Fruit fly (Drosophila melanogaster) whole organism, embryonic: ENCODE results near the gene Mfap1.
A peak's percentile ranks its signal among the peaks of the same experiment; 100 is the strongest.

Experiments used
- Bteb2 ChIP-seq: fragments of 200-800 bp; sonication (Bioruptor generic); optimal IDR thresholded peaks from 2 replicates; lab custom pipeline; 2016; ENCODE audit warnings: missing biosample characterization, missing genetic modification characterization
- CG10366 ChIP-seq: fragments of 200-800 bp; sonication (Bioruptor generic); IDR thresholded peaks from 2 replicates; pipeline ENCODE4 v1.3.6; 2022; ENCODE audit warnings: missing biosample characterization, missing genetic modification characterization
- CG10431 ChIP-seq: fragments of 200-800 bp; sonication (Bioruptor generic); optimal IDR thresholded peaks from 3 replicates; lab custom pipeline; 2018; ENCODE audit warnings: missing biosample characterization, mild to moderate bottlenecking, missing genetic modification characterization
- CG12071 ChIP-seq: fragments of 200-800 bp; sonication (Bioruptor generic); optimal IDR thresholded peaks from 3 replicates; lab custom pipeline; 2018; ENCODE audit warnings: missing biosample characterization, mild to moderate bottlenecking, missing genetic modification characterization
- CG12299 ChIP-seq: fragments of 200-800 bp; sonication (Bioruptor generic); optimal IDR thresholded peaks from 2 replicates; lab custom pipeline; 2018; ENCODE audit warnings: missing biosample characterization, mild to moderate bottlenecking, missing genetic modification characterization
- CG1233 ChIP-seq: fragments of 200-800 bp; sonication (Bioruptor generic); optimal IDR thresholded peaks from 4 replicates; lab custom pipeline; 2018; ENCODE audit warnings: missing biosample characterization, mild to moderate bottlenecking, missing genetic modification characterization
- CG15514 ChIP-seq: fragments of 200-800 bp; sonication (Bioruptor generic); optimal IDR thresholded peaks from 3 replicates; lab custom pipeline; 2017; ENCODE audit warnings: missing biosample characterization, missing genetic modification characterization, mild to moderate bottlenecking, moderate library complexity, missing genetic modification reagents
- CG1602 ChIP-seq: fragments of 200-800 bp; sonication (Bioruptor generic); optimal IDR thresholded peaks from 3 replicates; lab custom pipeline; 2016; ENCODE audit warnings: missing biosample characterization, missing genetic modification characterization
- CG16815 ChIP-seq: fragments of 200-800 bp; sonication (Bioruptor generic); optimal IDR thresholded peaks from 3 replicates; lab custom pipeline; 2017; ENCODE audit warnings: missing biosample characterization, mild to moderate bottlenecking, missing genetic modification characterization
- CG17802 ChIP-seq: fragments of 200-800 bp; sonication (Bioruptor generic); optimal IDR thresholded peaks from 2 replicates; lab custom pipeline; 2018; ENCODE audit warnings: missing biosample characterization, mild to moderate bottlenecking, missing genetic modification characterization, moderate library complexity
- CG1792 ChIP-seq: fragments of 200-800 bp; sonication (Bioruptor generic); optimal IDR thresholded peaks from 2 replicates; lab custom pipeline; 2016; ENCODE audit warnings: missing biosample characterization, missing genetic modification characterization
- CG18619 ChIP-seq: fragments of 200-800 bp; sonication (Bioruptor generic); optimal IDR thresholded peaks from 3 replicates; lab custom pipeline; 2017; ENCODE audit warnings: missing biosample characterization, mild to moderate bottlenecking, missing genetic modification characterization
- CG30403 ChIP-seq: fragments of 200-800 bp; sonication (Bioruptor generic); optimal IDR thresholded peaks from 3 replicates; lab custom pipeline; 2016; ENCODE audit warnings: missing biosample characterization, missing genetic modification characterization
- CG4730 ChIP-seq: fragments of 200-800 bp; sonication (Bioruptor generic); IDR thresholded peaks from 2 replicates; pipeline ENCODE4 v1.3.6; 2022; ENCODE audit warnings: missing biosample characterization, missing genetic modification characterization
- CG9437 ChIP-seq: fragments of 200-800 bp; sonication (Bioruptor generic); optimal IDR thresholded peaks from 2 replicates; lab custom pipeline; 2018; ENCODE audit warnings: missing biosample characterization, mild to moderate bottlenecking, missing genetic modification characterization
- CG9797 ChIP-seq: fragments of 200-800 bp; sonication (Bioruptor generic); optimal IDR thresholded peaks from 3 replicates; lab custom pipeline; 2018; ENCODE audit warnings: missing biosample characterization, mild to moderate bottlenecking, missing genetic modification characterization
- CG9817 ChIP-seq: fragments of 200-800 bp; sonication (Bioruptor generic); optimal IDR thresholded peaks from 2 replicates; lab custom pipeline; 2018; ENCODE audit warnings: missing biosample characterization, mild to moderate bottlenecking, missing genetic modification characterization, moderate library complexity
- Dek ChIP-seq: fragments of 200-800 bp; sonication (Bioruptor generic); optimal IDR thresholded peaks from 3 replicates; lab custom pipeline; 2019; ENCODE audit warnings: missing biosample characterization, mild to moderate bottlenecking, missing genetic modification characterization, moderate library complexity
- Dp ChIP-seq: fragments of 200-800 bp; sonication (Bioruptor generic); optimal IDR thresholded peaks from 2 replicates; lab custom pipeline; 2018; ENCODE audit warnings: missing biosample characterization, mild to moderate bottlenecking, missing genetic modification characterization, moderate library complexity
- E2f1 ChIP-seq: fragments of 200-800 bp; sonication (Bioruptor generic); IDR thresholded peaks from 2 replicates; pipeline ENCODE4 v1.3.6; 2022; ENCODE audit warnings: missing biosample characterization, missing genetic modification characterization
- Eip74EF ChIP-seq, 2 experiments: fragments of 200-800 bp in 1 of 2; fragments of >200 bp in 1 of 2; sonication (Bioruptor generic) in 1 of 2; optimal IDR thresholded peaks; 2 replicates each; lab custom pipeline; 2017 to 2019; ENCODE audit warnings: missing biosample characterization in 2 of 2, missing genetic modification characterization in 2 of 2, mild to moderate bottlenecking in 1 of 2, moderate library complexity in 1 of 2
- Ets97D ChIP-seq: fragments of 200-800 bp; sonication (Bioruptor generic); optimal IDR thresholded peaks from 3 replicates; lab custom pipeline; 2016; ENCODE audit warnings: missing biosample characterization, missing genetic modification characterization
- HLH54F ChIP-seq: fragments of 200-800 bp; sonication (Bioruptor generic); optimal IDR thresholded peaks from 3 replicates; lab custom pipeline; 2016; ENCODE audit warnings: missing biosample characterization, missing genetic modification characterization
- Hr51 ChIP-seq, 2 experiments: fragments of 200-800 bp; sonication (Bioruptor generic); optimal IDR thresholded peaks; 2 replicates in 1 of 2; 3 replicates in 1 of 2; lab custom pipeline; 2016 to 2018; ENCODE audit warnings: missing biosample characterization in 2 of 2, missing genetic modification characterization in 2 of 2, mild to moderate bottlenecking in 1 of 2, moderate library complexity in 1 of 2
- Oaz ChIP-seq: fragments of 200-800 bp; sonication (Bioruptor generic); IDR thresholded peaks from 2 replicates; pipeline ENCODE4 v1.3.6; 2022; ENCODE audit warnings: missing biosample characterization, missing genetic modification characterization
- Oli ChIP-seq: fragments of 200-800 bp; sonication (Bioruptor generic); optimal IDR thresholded peaks from 2 replicates; lab custom pipeline; 2018; ENCODE audit warnings: missing biosample characterization, mild to moderate bottlenecking, missing genetic modification characterization, moderate library complexity
- Rx ChIP-seq: fragments of 200-800 bp; sonication (Bioruptor generic); IDR thresholded peaks from 2 replicates; pipeline ENCODE4 v1.3.6; 2022; ENCODE audit warnings: missing biosample characterization, missing genetic modification characterization
- Side ChIP-seq: fragments of 200-800 bp; sonication (Bioruptor generic); optimal IDR thresholded peaks from 2 replicates; lab custom pipeline; 2016; ENCODE audit warnings: missing biosample characterization, missing genetic modification characterization
- Usf ChIP-seq: fragments of 200-800 bp; sonication (Bioruptor generic); optimal IDR thresholded peaks from 2 replicates; lab custom pipeline; 2017; ENCODE audit warnings: missing genotype, missing biosample characterization, missing genetic modification characterization
- aop ChIP-seq: fragments of 200-800 bp; sonication (Bioruptor generic); IDR thresholded peaks from 2 replicates; pipeline ENCODE4 v1.3.6; 2022; ENCODE audit warnings: missing biosample characterization, missing genetic modification characterization
- cato ChIP-seq: fragments of 200-800 bp; sonication (Bioruptor generic); optimal IDR thresholded peaks from 2 replicates; lab custom pipeline; 2016; ENCODE audit warnings: missing biosample characterization, missing genetic modification characterization, borderline replicate concordance
- caup ChIP-seq: fragments of 200-800 bp; sonication (Bioruptor generic); optimal IDR thresholded peaks from 3 replicates; lab custom pipeline; 2017; ENCODE audit warnings: missing biosample characterization, mild to moderate bottlenecking, missing genetic modification characterization, moderate library complexity; ENCODE audit not compliant: severe bottlenecking
- crol ChIP-seq: fragments of 200-800 bp; sonication (Bioruptor generic); IDR thresholded peaks from 2 replicates; pipeline ENCODE4 v1.3.6; 2022; ENCODE audit warnings: missing biosample characterization, missing genetic modification characterization
- exex ChIP-seq: fragments of 200-800 bp; sonication (Bioruptor generic); optimal IDR thresholded peaks from 4 replicates; lab custom pipeline; 2018; ENCODE audit warnings: missing biosample characterization, mild to moderate bottlenecking, missing genetic modification characterization, moderate library complexity
- gsb ChIP-seq: fragments of 200-800 bp; sonication (Bioruptor generic); IDR thresholded peaks from 2 replicates; pipeline ENCODE4 v1.3.6; 2022; ENCODE audit warnings: missing biosample characterization, missing genetic modification characterization
- gt ChIP-seq: fragments of 200-800 bp; sonication (Bioruptor generic); IDR thresholded peaks from 2 replicates; pipeline ENCODE4 v1.3.6; 2022; ENCODE audit warnings: missing biosample characterization, missing genetic modification characterization
- ind ChIP-seq: fragments of 200-800 bp; sonication (Bioruptor generic); optimal IDR thresholded peaks from 3 replicates; lab custom pipeline; 2016; ENCODE audit warnings: missing biosample characterization, missing genetic modification characterization
- jing ChIP-seq: fragments of 200-800 bp; sonication (Bioruptor generic); optimal IDR thresholded peaks from 2 replicates; lab custom pipeline; 2018; ENCODE audit warnings: missing biosample characterization, mild to moderate bottlenecking, missing genetic modification characterization
- lov ChIP-seq, 2 experiments: fragments of 200-800 bp in 1 of 2; fragments of >200 bp in 1 of 2; sonication (Bioruptor generic) in 1 of 2; IDR thresholded peaks in 1 of 2; optimal IDR thresholded peaks in 1 of 2; 2 replicates in 1 of 2; 3 replicates in 1 of 2; pipeline versions ENCODE4 v1.3.6 to Lab custom; 2017 to 2022; ENCODE audit warnings: missing biosample characterization in 1 of 2, missing genetic modification characterization in 1 of 2
- pan ChIP-seq, 4 experiments: fragments of >200 bp in 3 of 4; fragments of 200-800 bp in 1 of 4; sonication (Bioruptor generic) in 1 of 4; optimal IDR thresholded peaks in 3 of 4; IDR thresholded peaks in 1 of 4; 2 replicates each; pipeline versions ENCODE4 v1.3.6 to Lab custom; 2017 to 2022; ENCODE audit warnings: missing biosample characterization in 2 of 4, missing genetic modification characterization in 2 of 4, mixed read lengths in 1 of 4
- peb ChIP-seq: fragments of 200-800 bp; sonication (Bioruptor generic); IDR thresholded peaks from 2 replicates; pipeline ENCODE4 v1.3.6; 2022; ENCODE audit warnings: missing biosample characterization, missing genetic modification characterization
- row ChIP-seq: fragments of 200-800 bp; sonication (Bioruptor generic); IDR thresholded peaks from 3 replicates; pipeline ENCODE4 v1.3.6; 2022; ENCODE audit warnings: missing biosample characterization, missing genetic modification characterization
- shn ChIP-seq: fragments of 200-800 bp; sonication (Bioruptor generic); optimal IDR thresholded peaks from 3 replicates; lab custom pipeline; 2016; ENCODE audit warnings: missing biosample characterization, missing genetic modification characterization
- sisA ChIP-seq: fragments of 200-800 bp; sonication (Bioruptor generic); IDR thresholded peaks from 2 replicates; pipeline ENCODE4 v1.3.6; 2022; ENCODE audit warnings: missing biosample characterization, missing genetic modification characterization
- tna ChIP-seq: fragments of 200-800 bp; sonication (Bioruptor generic); IDR thresholded peaks from 2 replicates; pipeline ENCODE4 v1.3.6; 2022; ENCODE audit warnings: missing biosample characterization, missing genetic modification characterization; ENCODE audit not compliant: partially characterized antibody
- ttk ChIP-seq: fragments of 200-800 bp; sonication (Bioruptor generic); IDR thresholded peaks from 2 replicates; pipeline ENCODE4 v2.1.2; 2022; ENCODE audit warnings: missing biosample characterization, missing genetic modification characterization
- vvl ChIP-seq: fragments of 200-800 bp; sonication (Bioruptor generic); IDR thresholded peaks from 2 replicates; pipeline ENCODE4 v1.3.6; 2022; ENCODE audit warnings: missing biosample characterization, missing genetic modification characterization
- wor ChIP-seq: fragments of 200-800 bp; sonication (Bioruptor generic); IDR thresholded peaks from 2 replicates; pipeline ENCODE4 v1.3.6; 2022; ENCODE audit warnings: missing biosample characterization, missing genetic modification characterization
- zfh2 ChIP-seq: fragments of 200-800 bp; sonication (Bioruptor generic); optimal IDR thresholded peaks from 2 replicates; lab custom pipeline; 2016; ENCODE audit warnings: missing biosample characterization, missing genetic modification characterization

Mfap1 gene

dm6 chr3L:1962964-1963363 is 22.1 kb downstream of the Mfap1 start, which contains the start of gene SCOT (continued):
- no peak for TF ChIP-seq CG15514 (GFP tag; lab: Kevin White, UChicago)
- peak; percentile 77 for TF ChIP-seq sisA (GFP tag; lab: Robert Waterston, UW)
- TF ChIP-seq CG12299 (tag; lab: Kevin White, UChicago) = no peak
- TF ChIP-seq gt = peak; percentile 27; the same call in 1 of the 2 replicates
- peak; percentile 51 for TF ChIP-seq CG17802 (tag; lab: Kevin White, UChicago)
- peak in 1 of 2 experiments; percentile 42 for TF ChIP-seq Hr51 (GFP tag; optimal IDR thresholded peaks at IDR 0.05; lab: Kevin White, UChicago)
- no peak for TF ChIP-seq lov (optimal IDR thresholded peaks at IDR 0.05; lab: Kevin White, UChicago)
- 0 out of 3 replicates have a peak, but pooled peaks have one; percentile 65 for TF ChIP-seq lov (GFP tag; IDR thresholded peaks at IDR 0.05; lab: Robert Waterston, UW)
- TF ChIP-seq Bteb2 (GFP tag; lab: Kevin White, UChicago) = no peak
- TF ChIP-seq shn (GFP tag; lab: Kevin White, UChicago) = peak; percentile 48
- TF ChIP-seq Side (GFP tag; lab: Kevin White, UChicago) = peak; percentile 43
- TF ChIP-seq vvl (GFP tag; lab: Robert Waterston, UW) = peak; percentile 91
- peak; percentile 69 for TF ChIP-seq Rx (GFP tag; lab: Robert Waterston, UW)
- peak; percentile 85 for TF ChIP-seq row
- TF ChIP-seq caup (GFP tag; lab: Kevin White, UChicago) = no peak
- TF ChIP-seq Oli (tag; lab: Kevin White, UChicago) = peak; percentile 81
- peak; percentile 17; the same call in 1 of the 2 replicates for TF ChIP-seq crol (GFP tag; lab: Robert Waterston, UW)
- TF ChIP-seq Dp (GFP tag; lab: Kevin White, UChicago) = no peak
- TF ChIP-seq Dek = no peak
- no peak for TF ChIP-seq pan (optimal IDR thresholded peaks at IDR 0.05; lab: Kevin White, UChicago)
- peak in 1 of 2 experiments; percentile 89 for TF ChIP-seq pan (GFP tag; optimal IDR thresholded peaks at IDR 0.05 in 1 of 2, IDR thresholded peaks at IDR 0.05 in 1 of 2)
- no peak for TF ChIP-seq CG10431
- TF ChIP-seq cato (GFP tag; lab: Kevin White, UChicago) = peak; percentile 44
- peak; percentile 80 for TF ChIP-seq CG10366 (GFP tag; lab: Robert Waterston, UW)
- peak; percentile 72 for TF ChIP-seq CG4730 (GFP tag; lab: Robert Waterston, UW)
- TF ChIP-seq CG9817 (tag; lab: Kevin White, UChicago) = peak; percentile 52
- peak; percentile 18 for TF ChIP-seq CG18619 (GFP tag; lab: Kevin White, UChicago)
- TF ChIP-seq CG1792 (GFP tag; lab: Kevin White, UChicago) = no peak
- no peak for TF ChIP-seq CG1233 (GFP tag; lab: Kevin White, UChicago)
- no peak for TF ChIP-seq Eip74EF (GFP tag; optimal IDR thresholded peaks at IDR 0.05; lab: Kevin White, UChicago)
- peak; percentile 63 for TF ChIP-seq CG1602 (GFP tag; lab: Kevin White, UChicago)
- no peak for TF ChIP-seq tna (GFP tag; lab: Robert Waterston, UW)
- peak; percentile 45 for TF ChIP-seq CG12071
- TF ChIP-seq CG30403 (GFP tag; lab: Kevin White, UChicago) = no peak
- TF ChIP-seq Usf (GFP tag; lab: Kevin White, UChicago) = no peak
- TF ChIP-seq jing (GFP tag; lab: Kevin White, UChicago) = peak; percentile 57
- TF ChIP-seq zfh2 (GFP tag; lab: Kevin White, UChicago) = peak; percentile 18
- peak; percentile 45 for TF ChIP-seq peb (GFP tag; lab: Robert Waterston, UW)
- TF ChIP-seq aop (GFP tag; lab: Robert Waterston, UW) = 0 out of 2 replicates have a peak, but pooled peaks have one; percentile 15
- peak; percentile 58 for TF ChIP-seq Oaz (GFP tag; lab: Robert Waterston, UW)
- TF ChIP-seq ttk (GFP tag; lab: Robert Waterston, UW) = peak; percentile 87
- peak; percentile 75 for TF ChIP-seq wor
- peak; percentile 73 for TF ChIP-seq E2f1 (GFP tag; lab: Robert Waterston, UW)
- TF ChIP-seq exex (tag; lab: Kevin White, UChicago) = no peak
- TF ChIP-seq CG16815 (GFP tag; lab: Kevin White, UChicago) = peak; percentile 41
- TF ChIP-seq CG9797 (GFP tag; lab: Kevin White, UChicago) = no peak
- peak; percentile 17 for TF ChIP-seq Ets97D (GFP tag; lab: Kevin White, UChicago)
- TF ChIP-seq ind (GFP tag; lab: Kevin White, UChicago) = peak; percentile 66
- peak; percentile 33 for TF ChIP-seq CG9437 (GFP tag; lab: Kevin White, UChicago)
- peak; percentile 45 for TF ChIP-seq gsb
- TF ChIP-seq HLH54F (GFP tag; lab: Kevin White, UChicago) = peak; percentile 61
